Fruit fly (Drosophila melanogaster) whole organism, embryonic: ENCODE measurements around the gene CG44174.

Source experiments
- Atf-2 ChIP-seq: fragments of 200-800 bp; sonication (Bioruptor generic); optimal IDR thresholded peaks from 2 replicates; lab custom pipeline; 2016; ENCODE audit warnings: missing biosample characterization, missing genetic modification characterization
- Atf3 ChIP-seq: fragments of 200-800 bp; sonication (Bioruptor generic); optimal IDR thresholded peaks from 3 replicates; lab custom pipeline; 2016; ENCODE audit warnings: missing biosample characterization, missing genetic modification characterization
- CG10431 ChIP-seq: fragments of 200-800 bp; sonication (Bioruptor generic); optimal IDR thresholded peaks from 3 replicates; lab custom pipeline; 2018; ENCODE audit warnings: missing biosample characterization, mild to moderate bottlenecking, missing genetic modification characterization
- CG11085 ChIP-seq: fragments of 200-800 bp; sonication (Bioruptor generic); IDR thresholded peaks from 2 replicates; pipeline ENCODE4 v1.3.6; 2022; ENCODE audit warnings: missing biosample characterization, missing genetic modification characterization
- CG11723 ChIP-seq: fragments of 200-800 bp; sonication (Bioruptor generic); optimal IDR thresholded peaks from 2 replicates; lab custom pipeline; 2017; ENCODE audit warnings: missing biosample characterization, mild to moderate bottlenecking, missing genetic modification characterization
- CG12155 ChIP-seq: fragments of 200-800 bp; sonication (Bioruptor generic); optimal IDR thresholded peaks from 3 replicates; lab custom pipeline; 2016; ENCODE audit warnings: missing biosample characterization, missing genetic modification characterization
- CG15696 ChIP-seq: fragments of 200-800 bp; sonication (Bioruptor generic); optimal IDR thresholded peaks from 2 replicates; lab custom pipeline; 2019; ENCODE audit warnings: missing biosample characterization, mild to moderate bottlenecking, missing genetic modification characterization, moderate library complexity
- CG1647 ChIP-seq: fragments of 200-800 bp; sonication (Bioruptor generic); optimal IDR thresholded peaks from 3 replicates; lab custom pipeline; 2016; ENCODE audit warnings: missing biosample characterization, missing genetic modification characterization
- CG16779 ChIP-seq: fragments of 200-800 bp; sonication (Bioruptor generic); IDR thresholded peaks from 2 replicates; pipeline ENCODE4 v1.3.6; 2022; ENCODE audit warnings: missing biosample characterization, missing genetic modification characterization
- CG17328 ChIP-seq: fragments of 200-800 bp; sonication (Bioruptor generic); IDR thresholded peaks from 2 replicates; pipeline ENCODE4 v1.3.6; 2022; ENCODE audit warnings: missing biosample characterization, missing genetic modification characterization
- CG18619 ChIP-seq: fragments of 200-800 bp; sonication (Bioruptor generic); optimal IDR thresholded peaks from 3 replicates; lab custom pipeline; 2017; ENCODE audit warnings: missing biosample characterization, mild to moderate bottlenecking, missing genetic modification characterization
- CG31224 ChIP-seq: fragments of 200-800 bp; sonication (Bioruptor generic); IDR thresholded peaks from 2 replicates; pipeline ENCODE4 v1.3.6; 2022; ENCODE audit warnings: missing biosample characterization, missing genetic modification characterization
- CG33557 ChIP-seq: fragments of 200-800 bp; sonication (Bioruptor generic); optimal IDR thresholded peaks from 2 replicates; lab custom pipeline; 2019; ENCODE audit warnings: missing biosample characterization, mild to moderate bottlenecking, missing genetic modification characterization, moderate library complexity
- CG34422 ChIP-seq: fragments of 200-800 bp; sonication (Bioruptor generic); IDR thresholded peaks from 3 replicates; pipeline ENCODE4 v1.3.6; 2022; ENCODE audit warnings: missing biosample characterization, missing genetic modification characterization
- CG6175 ChIP-seq: fragments of 200-800 bp; sonication (Bioruptor generic); IDR thresholded peaks from 3 replicates; pipeline ENCODE4 v1.3.6; 2022; ENCODE audit warnings: missing biosample characterization, missing genetic modification characterization
- CG6813 ChIP-seq: fragments of 200-800 bp; sonication (Bioruptor generic); optimal IDR thresholded peaks from 2 replicates; lab custom pipeline; 2017; ENCODE audit warnings: missing biosample characterization, missing genetic modification characterization, mild to moderate bottlenecking, moderate library complexity, missing genetic modification reagents
- CG7839 ChIP-seq: fragments of 200-800 bp; sonication (Bioruptor generic); optimal IDR thresholded peaks from 3 replicates; lab custom pipeline; 2018; ENCODE audit warnings: missing biosample characterization, mild to moderate bottlenecking, missing genetic modification characterization, moderate library complexity
- CG8388 ChIP-seq: fragments of 200-800 bp; sonication (Bioruptor generic); optimal IDR thresholded peaks from 2 replicates; lab custom pipeline; 2019; ENCODE audit warnings: missing biosample characterization, mild to moderate bottlenecking, missing genetic modification characterization, moderate library complexity
- CG8478 ChIP-seq: fragments of >200 bp; optimal IDR thresholded peaks from 2 replicates; lab custom pipeline; 2018
- CG9609 ChIP-seq: fragments of 200-800 bp; sonication (Bioruptor generic); optimal IDR thresholded peaks from 3 replicates; lab custom pipeline; 2016; ENCODE audit warnings: missing biosample characterization, missing genetic modification characterization
- CG9817 ChIP-seq: fragments of 200-800 bp; sonication (Bioruptor generic); optimal IDR thresholded peaks from 2 replicates; lab custom pipeline; 2018; ENCODE audit warnings: missing biosample characterization, mild to moderate bottlenecking, missing genetic modification characterization, moderate library complexity
- Chrac-16 ChIP-seq: fragments of 200-800 bp; sonication (Bioruptor generic); optimal IDR thresholded peaks from 3 replicates; lab custom pipeline; 2016; ENCODE audit warnings: missing biosample characterization, missing genetic modification characterization
- D ChIP-seq, 2 experiments: fragments of 200-800 bp in 1 of 2; fragments of >200 bp in 1 of 2; sonication (Bioruptor generic) in 1 of 2; optimal IDR thresholded peaks; 2 replicates in 1 of 2; 3 replicates in 1 of 2; lab custom pipeline; 2017; ENCODE audit warnings: mild to moderate bottlenecking in 1 of 2, missing biosample characterization in 1 of 2, missing genetic modification characterization in 1 of 2, missing genetic modification reagents in 1 of 2
- Deaf1 ChIP-seq: fragments of 200-800 bp; optimal IDR thresholded peaks from 3 replicates; lab custom pipeline; 2019; ENCODE audit warnings: missing biosample characterization, mild to moderate bottlenecking, missing genetic modification characterization, moderate library complexity
- Doc2 ChIP-seq: fragments of 200-800 bp; sonication (Bioruptor generic); IDR thresholded peaks from 2 replicates; pipeline ENCODE4 v1.3.6; 2022; ENCODE audit warnings: missing biosample characterization, missing genetic modification characterization
- Dref ChIP-seq: fragments of 200-800 bp; sonication (Bioruptor generic); IDR thresholded peaks from 2 replicates; pipeline ENCODE4 v1.3.6; 2022; ENCODE audit warnings: missing biosample characterization, missing genetic modification characterization
- Drgx ChIP-seq: fragments of 200-800 bp; sonication (Bioruptor generic); IDR thresholded peaks from 2 replicates; pipeline ENCODE4 v1.3.6; 2022; ENCODE audit warnings: missing biosample characterization, missing genetic modification characterization
- Eip74EF ChIP-seq, 2 experiments: fragments of 200-800 bp in 1 of 2; fragments of >200 bp in 1 of 2; sonication (Bioruptor generic) in 1 of 2; optimal IDR thresholded peaks; 2 replicates each; lab custom pipeline; 2017 to 2019; ENCODE audit warnings: missing biosample characterization in 2 of 2, missing genetic modification characterization in 2 of 2, mild to moderate bottlenecking in 1 of 2, moderate library complexity in 1 of 2
- Ets97D ChIP-seq: fragments of 200-800 bp; sonication (Bioruptor generic); optimal IDR thresholded peaks from 3 replicates; lab custom pipeline; 2016; ENCODE audit warnings: missing biosample characterization, missing genetic modification characterization
- Gug ChIP-seq: fragments of 200-800 bp; sonication (Bioruptor generic); IDR thresholded peaks from 4 replicates; pipeline ENCODE4 v1.3.6; 2022; ENCODE audit warnings: missing biosample characterization, missing genetic modification characterization
- H15 ChIP-seq: fragments of 200-800 bp; sonication (Bioruptor generic); IDR thresholded peaks from 3 replicates; pipeline ENCODE4 v1.3.6; 2022; ENCODE audit warnings: missing biosample characterization, missing genetic modification characterization
- HLH3B ChIP-seq: fragments of 200-800 bp; sonication (Bioruptor generic); IDR thresholded peaks from 2 replicates; pipeline ENCODE4 v1.3.6; 2022; ENCODE audit warnings: missing biosample characterization, missing genetic modification characterization
- HmgZ ChIP-seq: fragments of 200-800 bp; sonication (Bioruptor generic); optimal IDR thresholded peaks from 2 replicates; lab custom pipeline; 2018; ENCODE audit warnings: missing biosample characterization, mild to moderate bottlenecking, missing genetic modification characterization
- Mad ChIP-seq: fragments of 200-800 bp; sonication (Bioruptor generic); optimal IDR thresholded peaks from 2 replicates; lab custom pipeline; 2016; ENCODE audit warnings: missing biosample characterization, missing genetic modification characterization
- Mes4 ChIP-seq: fragments of 200-800 bp; sonication (Bioruptor generic); optimal IDR thresholded peaks from 2 replicates; lab custom pipeline; 2016; ENCODE audit warnings: missing biosample characterization, missing genetic modification characterization
- Rfx ChIP-seq: fragments of 200-800 bp; sonication (Bioruptor generic); IDR thresholded peaks from 2 replicates; pipeline ENCODE4 v1.3.6; 2022; ENCODE audit warnings: missing biosample characterization, missing genetic modification characterization
- Sin3A ChIP-seq: fragments of >200 bp; optimal IDR thresholded peaks from 2 replicates; lab custom pipeline; 2018
- Sox102F ChIP-seq: fragments of 200-800 bp; sonication (Bioruptor generic); optimal IDR thresholded peaks from 2 replicates; lab custom pipeline; 2018; ENCODE audit warnings: missing biosample characterization, mild to moderate bottlenecking, missing genetic modification characterization, moderate library complexity
- Xbp1 ChIP-seq: fragments of 200-800 bp; sonication (Bioruptor generic); optimal IDR thresholded peaks from 3 replicates; lab custom pipeline; 2016; ENCODE audit warnings: missing biosample characterization, mild to moderate bottlenecking, missing genetic modification characterization
- cas ChIP-seq: fragments of 200-800 bp; sonication (Bioruptor generic); IDR thresholded peaks from 2 replicates; pipeline ENCODE4 v1.3.6; 2022; ENCODE audit warnings: missing biosample characterization, missing genetic modification characterization
- chn ChIP-seq: fragments of 200-800 bp; sonication (Bioruptor generic); optimal IDR thresholded peaks from 2 replicates; lab custom pipeline; 2016; ENCODE audit warnings: missing biosample characterization, missing genetic modification characterization
- croc ChIP-seq: fragments of 200-800 bp; sonication (Bioruptor generic); conservative IDR thresholded peaks from 3 replicates; pipeline ENCODE4 v1.3.6; 2022; ENCODE audit warnings: missing biosample characterization, missing genetic modification characterization
- fd3F ChIP-seq: fragments of 200-800 bp; sonication (Bioruptor generic); optimal IDR thresholded peaks from 2 replicates; lab custom pipeline; 2018; ENCODE audit warnings: missing biosample characterization, mild to moderate bottlenecking, missing genetic modification characterization, moderate library complexity
- lola ChIP-seq, 3 experiments: fragments of >200 bp in 2 of 3; fragments of 200-800 bp in 1 of 3; sonication (Bioruptor generic) in 1 of 3; optimal IDR thresholded peaks; 2 replicates each; lab custom pipeline; 2017 to 2019; ENCODE audit warnings: missing biosample characterization in 3 of 3, missing genetic modification characterization in 3 of 3, mild to moderate bottlenecking in 1 of 3, moderate library complexity in 1 of 3
- maf-S ChIP-seq: fragments of 200-800 bp; sonication (Bioruptor generic); optimal IDR thresholded peaks from 2 replicates; lab custom pipeline; 2016; ENCODE audit warnings: missing biosample characterization, missing genetic modification characterization
- prd ChIP-seq, 3 experiments: fragments of >200 bp in 2 of 3; fragments of 200-800 bp in 1 of 3; sonication (Bioruptor generic) in 1 of 3; optimal IDR thresholded peaks in 2 of 3; IDR thresholded peaks in 1 of 3; 2 replicates in 2 of 3; 3 replicates in 1 of 3; pipeline versions ENCODE4 v1.3.6 to Lab custom; 2017 to 2022; ENCODE audit warnings: missing biosample characterization in 1 of 3, missing genetic modification characterization in 1 of 3
- ro ChIP-seq: fragments of 200-800 bp; sonication (Bioruptor generic); IDR thresholded peaks from 2 replicates; pipeline ENCODE4 v1.3.6; 2022; ENCODE audit warnings: missing biosample characterization, missing genetic modification characterization
- sim ChIP-seq: fragments of 200-800 bp; sonication (Bioruptor generic); IDR thresholded peaks from 2 replicates; pipeline ENCODE4 v1.3.6; 2022; ENCODE audit warnings: missing biosample characterization, missing genetic modification characterization
- slbo ChIP-seq: fragments of 200-800 bp; sonication (Bioruptor generic); IDR thresholded peaks from 2 replicates; pipeline ENCODE4 v1.3.6; 2022; ENCODE audit warnings: missing biosample characterization, missing genetic modification characterization
- slou ChIP-seq: fragments of 200-800 bp; sonication (Bioruptor generic); optimal IDR thresholded peaks from 3 replicates; lab custom pipeline; 2016; ENCODE audit warnings: missing biosample characterization, missing genetic modification characterization
- tin ChIP-seq: fragments of 200-800 bp; sonication (Bioruptor generic); optimal IDR thresholded peaks from 3 replicates; lab custom pipeline; 2016; ENCODE audit warnings: missing biosample characterization, missing genetic modification characterization
- yki ChIP-seq: fragments of >200 bp; optimal IDR thresholded peaks from 3 replicates; lab custom pipeline; 2018

CG44174 gene

dm6 chr3R:19339205-19339724, 41.8 kb upstream of the CG44174 start (continued):
- TF ChIP-seq maf-S (GFP tag; lab: Kevin White, UChicago) (no peak), CG6813 (peak; percentile 4), CG10431 (GFP tag; lab: Kevin White, UChicago) (no peak), CG1647 (GFP tag; lab: Kevin White, UChicago) (no peak), Sox102F (no peak), slou (GFP tag; lab: Kevin White, UChicago) (no peak), Rfx (GFP tag; lab: Robert Waterston, UW) (no peak), CG11085 (GFP tag; lab: Robert Waterston, UW) (no peak), CG31224 (GFP tag; lab: Robert Waterston, UW) (no peak), fd3F (GFP tag; lab: Kevin White, UChicago) (no peak), CG9817 (tag; lab: Kevin White, UChicago) (no peak), CG17328 (GFP tag; lab: Robert Waterston, UW) (0 out of 2 replicates have a peak, but pooled peaks have one; percentile 24), CG12155 (GFP tag; lab: Kevin White, UChicago) (peak; percentile 35), HmgZ (tag; lab: Kevin White, UChicago) (no peak), slbo (no peak), Mes4 (GFP tag; lab: Kevin White, UChicago) (no peak), Atf3 (GFP tag; lab: Kevin White, UChicago) (no peak), CG16779 (no peak), Chrac-16 (GFP tag; lab: Kevin White, UChicago) (peak; percentile 46), CG8388 (peak; percentile 26), CG8478 (no peak), CG9609 (no peak), CG11723 (GFP tag; lab: Kevin White, UChicago) (no peak), CG7839 (tag; lab: Kevin White, UChicago) (peak; percentile 26), Drgx (no peak), lola (GFP tag; optimal IDR thresholded peaks at IDR 0.05; lab: Kevin White, UChicago) (peak in 1 of 3 experiments; percentile 73), Xbp1 (peak; percentile 13), CG18619 (GFP tag; lab: Kevin White, UChicago) (no peak), Eip74EF (GFP tag; optimal IDR thresholded peaks at IDR 0.05; lab: Kevin White, UChicago) (no peak), chn (GFP tag; lab: Kevin White, UChicago) (no peak), H15 (GFP tag; lab: Robert Waterston, UW) (no peak), cas (GFP tag; lab: Robert Waterston, UW) (no peak), Ets97D (GFP tag; lab: Kevin White, UChicago) (no peak), Mad (GFP tag; lab: Kevin White, UChicago) (no peak), CG34422 (GFP tag; lab: Robert Waterston, UW) (no peak), ro (GFP tag; lab: Robert Waterston, UW) (no peak), Dref (GFP tag; lab: Robert Waterston, UW) (no peak), sim (GFP tag; lab: Robert Waterston, UW) (no peak), prd (optimal IDR thresholded peaks at IDR 0.05; lab: Kevin White, UChicago) (no peak), prd (GFP tag; IDR thresholded peaks at IDR 0.05; lab: Robert Waterston, UW) (peak; percentile 97), tin (GFP tag; lab: Kevin White, UChicago) (peak; percentile 32), Atf-2 (no peak), HLH3B (GFP tag; lab: Robert Waterston, UW) (no peak), Doc2 (GFP tag; lab: Robert Waterston, UW) (no peak), yki (lab: Kevin White, UChicago) (no peak), Deaf1 (tag; lab: Kevin White, UChicago) (no peak), CG33557 (peak; percentile 11), CG6175 (no peak), Sin3A (no peak), croc (GFP tag; lab: Robert Waterston, UW) (no peak), D (optimal IDR thresholded peaks at IDR 0.05; lab: Kevin White, UChicago) (no peak), D (GFP tag; optimal IDR thresholded peaks at IDR 0.05; lab: Kevin White, UChicago) (peak; percentile 6), Gug (no peak), CG15696 (peak; percentile 91)
